Fruit fly (Drosophila melanogaster) whole organism, embryonic: ENCODE data around the gene Gr98b.
A peak's percentile ranks its signal among the peaks of the same experiment; 100 is the strongest.

Source experiments
- Aef1 ChIP-seq: fragments of 200-800 bp; sonication (Bioruptor generic); IDR thresholded peaks from 3 replicates; pipeline ENCODE4 v1.3.6; 2022; ENCODE audit warnings: missing biosample characterization, missing genetic modification characterization
- BEAF-32 ChIP-seq: fragments of 200-800 bp; sonication (Bioruptor generic); optimal IDR thresholded peaks from 3 replicates; lab custom pipeline; 2017; ENCODE audit warnings: missing biosample characterization, missing genetic modification characterization, mild to moderate bottlenecking, moderate library complexity, missing genetic modification reagents
- CG10267 ChIP-seq: fragments of 200-800 bp; sonication (Bioruptor generic); optimal IDR thresholded peaks from 2 replicates; lab custom pipeline; 2018; ENCODE audit warnings: missing biosample characterization, mild to moderate bottlenecking, missing genetic modification characterization, moderate library complexity
- CG10565 ChIP-seq: fragments of 200-800 bp; sonication (Bioruptor generic); optimal IDR thresholded peaks from 3 replicates; lab custom pipeline; 2016; ENCODE audit warnings: missing biosample characterization, mild to moderate bottlenecking, missing genetic modification characterization
- CG11085 ChIP-seq: fragments of 200-800 bp; sonication (Bioruptor generic); IDR thresholded peaks from 2 replicates; pipeline ENCODE4 v1.3.6; 2022; ENCODE audit warnings: missing biosample characterization, missing genetic modification characterization
- CG13287 ChIP-seq: fragments of 200-800 bp; sonication (Bioruptor generic); IDR thresholded peaks from 2 replicates; pipeline ENCODE4 v1.3.6; 2022; ENCODE audit warnings: missing biosample characterization, missing genetic modification characterization; ENCODE audit not compliant: partially characterized antibody
- CG13775 ChIP-seq: fragments of 200-800 bp; sonication (Bioruptor generic); optimal IDR thresholded peaks from 3 replicates; lab custom pipeline; 2017; ENCODE audit warnings: missing biosample characterization, mild to moderate bottlenecking, missing genetic modification characterization
- CG17912 ChIP-seq: fragments of 200-800 bp; sonication (Bioruptor generic); optimal IDR thresholded peaks from 2 replicates; lab custom pipeline; 2018; ENCODE audit warnings: missing biosample characterization, mild to moderate bottlenecking, missing genetic modification characterization
- CG1792 ChIP-seq: fragments of 200-800 bp; sonication (Bioruptor generic); optimal IDR thresholded peaks from 2 replicates; lab custom pipeline; 2016; ENCODE audit warnings: missing biosample characterization, missing genetic modification characterization
- CG18619 ChIP-seq: fragments of 200-800 bp; sonication (Bioruptor generic); optimal IDR thresholded peaks from 3 replicates; lab custom pipeline; 2017; ENCODE audit warnings: missing biosample characterization, mild to moderate bottlenecking, missing genetic modification characterization
- CG2116 ChIP-seq: fragments of 200-800 bp; sonication (Bioruptor generic); optimal IDR thresholded peaks from 3 replicates; lab custom pipeline; 2018; ENCODE audit warnings: missing biosample characterization, mild to moderate bottlenecking, missing genetic modification characterization
- CG2120 ChIP-seq: fragments of 200-800 bp; sonication (Bioruptor generic); optimal IDR thresholded peaks from 3 replicates; lab custom pipeline; 2016; ENCODE audit warnings: missing biosample characterization, missing genetic modification characterization
- CG32767 ChIP-seq: fragments of 200-800 bp; sonication (Bioruptor generic); IDR thresholded peaks from 2 replicates; pipeline ENCODE4 v1.3.6; 2022; ENCODE audit warnings: missing biosample characterization, missing genetic modification characterization
- CG34376 ChIP-seq: fragments of 200-800 bp; sonication (Bioruptor generic); optimal IDR thresholded peaks from 2 replicates; lab custom pipeline; 2018; ENCODE audit warnings: missing biosample characterization, mild to moderate bottlenecking, missing genetic modification characterization
- CG4424 ChIP-seq: fragments of 200-800 bp; sonication (Bioruptor generic); optimal IDR thresholded peaks from 3 replicates; lab custom pipeline; 2016; ENCODE audit warnings: missing biosample characterization, missing genetic modification characterization
- CG4617 ChIP-seq: fragments of 200-800 bp; sonication (Bioruptor generic); optimal IDR thresholded peaks from 3 replicates; lab custom pipeline; 2016; ENCODE audit warnings: missing biosample characterization, missing genetic modification characterization, borderline replicate concordance
- CG4820 ChIP-seq: fragments of 200-800 bp; sonication (Bioruptor generic); optimal IDR thresholded peaks from 3 replicates; lab custom pipeline; 2016; ENCODE audit warnings: missing biosample characterization, missing genetic modification characterization
- CG6683 ChIP-seq: fragments of 200-800 bp; sonication (Bioruptor generic); optimal IDR thresholded peaks from 2 replicates; lab custom pipeline; 2017; ENCODE audit warnings: missing biosample characterization, mild to moderate bottlenecking, missing genetic modification characterization, missing genetic modification reagents
- CG6854 ChIP-seq: fragments of 200-800 bp; sonication (Bioruptor generic); optimal IDR thresholded peaks from 3 replicates; lab custom pipeline; 2017; ENCODE audit warnings: missing biosample characterization, mild to moderate bottlenecking, missing genetic modification characterization
- CG7987 ChIP-seq: fragments of 200-800 bp; sonication (Bioruptor generic); optimal IDR thresholded peaks from 2 replicates; lab custom pipeline; 2018; ENCODE audit warnings: missing biosample characterization, mild to moderate bottlenecking, missing genetic modification characterization, moderate library complexity
- CG8290 ChIP-seq, 3 experiments: fragments of 200-800 bp; sonication (Bioruptor generic); optimal IDR thresholded peaks; 2 replicates each; lab custom pipeline; 2016 to 2019; ENCODE audit warnings: missing biosample characterization in 3 of 3, missing genetic modification characterization in 3 of 3, mild to moderate bottlenecking in 2 of 3, moderate library complexity in 1 of 3
- CG8359 ChIP-seq: fragments of 200-800 bp; sonication (Bioruptor generic); optimal IDR thresholded peaks from 2 replicates; lab custom pipeline; 2017; ENCODE audit warnings: missing biosample characterization, mild to moderate bottlenecking, missing genetic modification characterization, borderline replicate concordance
- CG8478 ChIP-seq: fragments of >200 bp; optimal IDR thresholded peaks from 2 replicates; lab custom pipeline; 2018
- CrebB ChIP-seq: fragments of 200-800 bp; sonication (Bioruptor generic); optimal IDR thresholded peaks from 3 replicates; lab custom pipeline; 2018; ENCODE audit warnings: missing biosample characterization, mild to moderate bottlenecking, missing genetic modification characterization
- Deaf1 ChIP-seq: fragments of 200-800 bp; optimal IDR thresholded peaks from 3 replicates; lab custom pipeline; 2019; ENCODE audit warnings: missing biosample characterization, mild to moderate bottlenecking, missing genetic modification characterization, moderate library complexity
- Ets97D ChIP-seq: fragments of 200-800 bp; sonication (Bioruptor generic); optimal IDR thresholded peaks from 3 replicates; lab custom pipeline; 2016; ENCODE audit warnings: missing biosample characterization, missing genetic modification characterization
- GATAe ChIP-seq: fragments of 200-800 bp; sonication (Bioruptor generic); conservative IDR thresholded peaks from 2 replicates; pipeline ENCODE4 v1.3.6; 2022; ENCODE audit warnings: missing biosample characterization, missing genetic modification characterization
- H2.0 ChIP-seq: fragments of 200-800 bp; sonication (Bioruptor generic); IDR thresholded peaks from 2 replicates; pipeline ENCODE4 v1.3.6; 2022; ENCODE audit warnings: missing biosample characterization, missing genetic modification characterization
- MESR4 ChIP-seq: fragments of 200-800 bp; sonication (Bioruptor generic); optimal IDR thresholded peaks from 2 replicates; lab custom pipeline; 2018; ENCODE audit warnings: missing biosample characterization, mild to moderate bottlenecking, missing genetic modification characterization, moderate library complexity
- NC2β ChIP-seq: fragments of 200-800 bp; sonication (Bioruptor generic); optimal IDR thresholded peaks from 2 replicates; lab custom pipeline; 2016; ENCODE audit warnings: missing biosample characterization, missing genetic modification characterization
- Opbp ChIP-seq: fragments of 200-800 bp; sonication (Bioruptor generic); IDR thresholded peaks from 3 replicates; pipeline ENCODE4 v1.3.6; 2022; ENCODE audit warnings: missing biosample characterization, missing genetic modification characterization; ENCODE audit not compliant: partially characterized antibody
- PHDP ChIP-seq: fragments of 200-800 bp; sonication (Bioruptor generic); optimal IDR thresholded peaks from 3 replicates; lab custom pipeline; 2018; ENCODE audit warnings: missing biosample characterization, mild to moderate bottlenecking, missing genetic modification characterization, moderate library complexity
- Sry-δ ChIP-seq: fragments of 200-800 bp; sonication (Bioruptor generic); optimal IDR thresholded peaks from 2 replicates; lab custom pipeline; 2016; ENCODE audit warnings: missing biosample characterization, missing genetic modification characterization
- ase ChIP-seq: fragments of 200-800 bp; sonication (Bioruptor generic); IDR thresholded peaks from 3 replicates; pipeline ENCODE4 v1.3.6; 2022; ENCODE audit warnings: missing biosample characterization, missing genetic modification characterization
- caup ChIP-seq: fragments of 200-800 bp; sonication (Bioruptor generic); optimal IDR thresholded peaks from 3 replicates; lab custom pipeline; 2017; ENCODE audit warnings: missing biosample characterization, mild to moderate bottlenecking, missing genetic modification characterization, moderate library complexity; ENCODE audit not compliant: severe bottlenecking
- chinmo ChIP-seq: fragments of 200-800 bp; sonication (Bioruptor generic); IDR thresholded peaks from 4 replicates; pipeline ENCODE4 v1.3.6; 2022; ENCODE audit warnings: missing biosample characterization, missing genetic modification characterization; ENCODE audit not compliant: partially characterized antibody
- chm ChIP-seq: fragments of 200-800 bp; sonication (Bioruptor generic); IDR thresholded peaks from 2 replicates; pipeline ENCODE4 v1.3.6; 2022; ENCODE audit warnings: missing biosample characterization, missing genetic modification characterization
- chn ChIP-seq: fragments of 200-800 bp; sonication (Bioruptor generic); optimal IDR thresholded peaks from 2 replicates; lab custom pipeline; 2016; ENCODE audit warnings: missing biosample characterization, missing genetic modification characterization
- crc ChIP-seq: fragments of 200-800 bp; sonication (Bioruptor generic); optimal IDR thresholded peaks from 2 replicates; lab custom pipeline; 2016; ENCODE audit warnings: missing biosample characterization, missing genetic modification characterization
- dmrt11E ChIP-seq: fragments of 200-800 bp; sonication (Bioruptor generic); optimal IDR thresholded peaks from 3 replicates; lab custom pipeline; 2018; ENCODE audit warnings: missing biosample characterization, mild to moderate bottlenecking, missing genetic modification characterization, moderate library complexity
- dmrt99B ChIP-seq: fragments of 200-800 bp; sonication (Bioruptor generic); optimal IDR thresholded peaks from 2 replicates; lab custom pipeline; 2018; ENCODE audit warnings: missing biosample characterization, mild to moderate bottlenecking, missing genetic modification characterization, moderate library complexity
- dpn ChIP-seq, 2 experiments: fragments of 200-800 bp; sonication (Bioruptor generic); optimal IDR thresholded peaks; 3 replicates each; lab custom pipeline; 2016; ENCODE audit warnings: missing biosample characterization in 2 of 2, missing genetic modification characterization in 2 of 2
- grn ChIP-seq: fragments of 200-800 bp; sonication (Bioruptor generic); optimal IDR thresholded peaks from 3 replicates; lab custom pipeline; 2017; ENCODE audit warnings: missing biosample characterization, missing genetic modification characterization
- knrl ChIP-seq: fragments of 200-800 bp; sonication (Bioruptor generic); IDR thresholded peaks from 3 replicates; pipeline ENCODE4 v1.3.6; 2022; ENCODE audit warnings: missing biosample characterization, missing genetic modification characterization; ENCODE audit not compliant: partially characterized antibody
- sens ChIP-seq: fragments of 200-800 bp; sonication (Bioruptor generic); peaks from one replicate; lab custom pipeline; 2016; ENCODE audit warnings: missing biosample characterization, missing genetic modification characterization
- sob ChIP-seq: fragments of 200-800 bp; sonication (Bioruptor generic); IDR thresholded peaks from 2 replicates; pipeline ENCODE4 v1.3.6; 2022; ENCODE audit warnings: missing biosample characterization, missing genetic modification characterization
- tap ChIP-seq: fragments of 200-800 bp; optimal IDR thresholded peaks from 3 replicates; lab custom pipeline; 2019; ENCODE audit warnings: missing biosample characterization, mild to moderate bottlenecking, missing genetic modification characterization, moderate library complexity
- ttk ChIP-seq: fragments of 200-800 bp; sonication (Bioruptor generic); IDR thresholded peaks from 2 replicates; pipeline ENCODE4 v2.1.2; 2022; ENCODE audit warnings: missing biosample characterization, missing genetic modification characterization
- wdn ChIP-seq: fragments of 200-800 bp; sonication (Bioruptor generic); IDR thresholded peaks from 2 replicates; pipeline ENCODE4 v1.3.6; 2022; ENCODE audit warnings: missing biosample characterization, missing genetic modification characterization

Gene Gr98b

dm6 chr3R:27558660-27559319 is 16.5 kb downstream of the Gr98b start, which contains the start of gene Klp98A (continued):
- TF ChIP-seq CG1792 (GFP tag; lab: Kevin White, UChicago), result no peak
- peak; percentile 82 for TF ChIP-seq sens (GFP tag; lab: Kevin White, UChicago)
- peak; percentile 49 for TF ChIP-seq BEAF-32 (GFP tag; lab: Kevin White, UChicago)
- peak; percentile 39 for TF ChIP-seq CG2116 (GFP tag; lab: Kevin White, UChicago)
- peak; percentile 12 for TF ChIP-seq CG13775 (GFP tag; lab: Kevin White, UChicago)
- no peak for TF ChIP-seq CG2120 (GFP tag; lab: Kevin White, UChicago)
- TF ChIP-seq chinmo, result 0 out of 4 replicates have a peak, but pooled peaks have one; percentile 63
- TF ChIP-seq CrebB (tag; lab: Kevin White, UChicago), result peak; percentile 41
- no peak for TF ChIP-seq CG11085
- peak; percentile 40 for TF ChIP-seq CG8290 (GFP tag; optimal IDR thresholded peaks at IDR 0.05; lab: Kevin White, UChicago)
- peak in 1 of 2 experiments; percentile 82 for TF ChIP-seq CG8290 (tag; optimal IDR thresholded peaks at IDR 0.05; lab: Kevin White, UChicago)
- peak; percentile 55; the same call in 1 of the 2 replicates for TF ChIP-seq chm (GFP tag; lab: Robert Waterston, UW)
- peak; percentile 36; the same call in 1 of the 3 replicates for TF ChIP-seq knrl
- TF ChIP-seq CG6683 (GFP tag; lab: Kevin White, UChicago), result no peak
- TF ChIP-seq Sry-δ (GFP tag; lab: Kevin White, UChicago), result peak; percentile 52
- TF ChIP-seq CG10267, result peak; percentile 67
- no peak for TF ChIP-seq GATAe (GFP tag; lab: Robert Waterston, UW)
- no peak for TF ChIP-seq CG8478 (lab: Kevin White, UChicago)
- TF ChIP-seq dpn (GFP tag; optimal IDR thresholded peaks at IDR 0.05; lab: Kevin White, UChicago), result peak in 1 of 2 experiments; percentile 44
- no peak for TF ChIP-seq CG6854
- TF ChIP-seq CG13287 (GFP tag; lab: Robert Waterston, UW), result peak; percentile 48; the same call in 1 of the 2 replicates
- TF ChIP-seq CG34376 (GFP tag; lab: Kevin White, UChicago), result peak; percentile 25
- peak; percentile 58 for TF ChIP-seq Ets97D (GFP tag; lab: Kevin White, UChicago)
- no peak for TF ChIP-seq tap (tag; lab: Kevin White, UChicago)
- no peak for TF ChIP-seq wdn (GFP tag; lab: Robert Waterston, UW)
- TF ChIP-seq caup (GFP tag; lab: Kevin White, UChicago), result peak; percentile 6
- TF ChIP-seq grn (GFP tag; lab: Kevin White, UChicago), result peak; percentile 16
- no peak for TF ChIP-seq ttk (GFP tag; lab: Robert Waterston, UW)
- TF ChIP-seq CG4617 (GFP tag; lab: Kevin White, UChicago), result peak; percentile 73
- no peak for TF ChIP-seq dmrt11E (tag; lab: Kevin White, UChicago)
- peak; percentile 60; the same call in 1 of the 3 replicates for TF ChIP-seq Opbp (GFP tag; lab: Robert Waterston, UW)
- peak; percentile 65 for TF ChIP-seq MESR4
- TF ChIP-seq ase (GFP tag; lab: Robert Waterston, UW), result no peak
- no peak for TF ChIP-seq CG4820 (GFP tag; lab: Kevin White, UChicago)
- peak; percentile 13 for TF ChIP-seq CG4424 (GFP tag; lab: Kevin White, UChicago)
- TF ChIP-seq Deaf1 (tag; lab: Kevin White, UChicago), result peak; percentile 82
- no peak for TF ChIP-seq crc (GFP tag; lab: Kevin White, UChicago)
- TF ChIP-seq dmrt99B (tag; lab: Kevin White, UChicago), result no peak
- TF ChIP-seq NC2β (GFP tag; lab: Kevin White, UChicago), result peak; percentile 30
- TF ChIP-seq CG8359 (GFP tag; lab: Kevin White, UChicago), result peak; percentile 9
- TF ChIP-seq Aef1 (GFP tag; lab: Robert Waterston, UW), result peak; percentile 59
- peak; percentile 39; the same call in 1 of the 2 replicates for TF ChIP-seq CG32767 (GFP tag; lab: Robert Waterston, UW)
- TF ChIP-seq CG10565 (GFP tag; lab: Kevin White, UChicago), result no peak
- no peak for TF ChIP-seq sob (GFP tag; lab: Robert Waterston, UW)
- peak; percentile 6 for TF ChIP-seq CG18619 (GFP tag; lab: Kevin White, UChicago)
- TF ChIP-seq H2.0 (GFP tag; lab: Robert Waterston, UW), result no peak
- peak; percentile 8 for TF ChIP-seq PHDP (tag; lab: Kevin White, UChicago)
- peak; percentile 14 for TF ChIP-seq CG17912 (GFP tag; lab: Kevin White, UChicago)
- TF ChIP-seq CG7987 (GFP tag; lab: Kevin White, UChicago), result peak; percentile 41
- TF ChIP-seq chn, result no peak
